Worm (Caenorhabditis elegans): ENCODE measurements around the gene srh-243.

DNA sequence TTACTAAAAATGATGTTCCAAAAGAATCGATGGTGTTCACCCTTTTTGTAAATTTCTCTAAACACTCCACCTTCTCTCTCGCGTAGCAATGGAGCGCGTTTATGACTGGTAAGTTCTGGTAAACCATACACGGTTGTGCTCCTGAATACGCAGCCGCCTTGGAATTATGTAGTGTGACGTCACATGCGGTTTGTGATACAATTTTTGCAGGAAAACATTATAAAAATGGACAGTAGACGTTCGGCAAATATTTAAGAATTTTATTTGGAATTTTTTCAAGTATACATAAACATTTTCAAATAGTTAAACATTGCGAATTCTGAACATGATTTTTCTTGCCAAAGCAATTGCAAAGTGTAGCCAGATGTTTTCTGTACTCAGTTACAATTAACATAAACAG is 7.3 kb downstream of the srh-243 start, which contains the start of gene F37B4.10:
- TF ChIP-seq tab-1 (GFP tag; IDR thresholded peaks at IDR 0.05) (no peak), med-1 (GFP tag; optimal IDR thresholded peaks at IDR 0.05; ENCODE audit: insufficient read depth) (no peak), ztf-23 (GFP tag; IDR thresholded peaks at IDR 0.05) (no peak), klf-2 (GFP tag; conservative IDR thresholded peaks at IDR 0.05) (no peak)
